Worm (Caenorhabditis elegans) whole organism, mixed stage, embryonic: ENCODE results near the gene kcnl-1.

Experiments
- ceh-39 ChIP-seq: fragments of 150-350 bp; optimal IDR thresholded peaks from 2 replicates; lab custom pipeline; 2014; ENCODE audit warnings: missing biosample characterization, missing genetic modification characterization
- ceh-83 ChIP-seq: fragments of 200-800 bp; sonication (Bioruptor generic); optimal IDR thresholded peaks from 2 replicates; lab custom pipeline; 2018; ENCODE audit warnings: mild to moderate bottlenecking, missing genetic modification characterization, missing compliant biosample characterization
- ces-1 ChIP-seq: fragments of 150-350 bp; optimal IDR thresholded peaks from 2 replicates; lab custom pipeline; 2014; ENCODE audit warnings: missing biosample characterization, missing genetic modification reagents, missing genetic modification characterization
- elt-1 ChIP-seq: sonication (generic microtip); optimal IDR thresholded peaks from 2 replicates; lab custom pipeline; 2017; ENCODE audit warnings: missing genetic modification characterization, mild to moderate bottlenecking, missing compliant biosample characterization, antibody characterized with exemption, moderate library complexity, borderline replicate concordance; ENCODE audit not compliant: insufficient read depth
- ham-2 ChIP-seq: fragments of 200-800 bp; sonication (Bioruptor generic); optimal IDR thresholded peaks from 2 replicates; lab custom pipeline; 2018; ENCODE audit warnings: mild to moderate bottlenecking, missing genetic modification characterization, missing compliant biosample characterization
- hlh-1 ChIP-seq: fragments of 150-350 bp; optimal IDR thresholded peaks from 2 replicates; lab custom pipeline; 2014; ENCODE audit warnings: missing biosample characterization, missing genetic modification reagents, missing genetic modification characterization
- mep-1 ChIP-seq: fragments of 150-350 bp; optimal IDR thresholded peaks from 2 replicates; lab custom pipeline; 2017; ENCODE audit warnings: missing biosample characterization, missing genetic modification reagents, missing genetic modification characterization, inconsistent platforms
- nhr-28 ChIP-seq: fragments of 150-350 bp; optimal IDR thresholded peaks from 2 replicates; lab custom pipeline; 2014; ENCODE audit warnings: missing biosample characterization, missing genetic modification characterization
- nhr-76 ChIP-seq: sonication (generic microtip); optimal IDR thresholded peaks from 2 replicates; lab custom pipeline; 2017; ENCODE audit warnings: missing biosample characterization, missing genetic modification characterization
- sem-2 ChIP-seq: fragments of 200-800 bp; sonication (Bioruptor generic); optimal IDR thresholded peaks from 2 replicates; lab custom pipeline; 2018; ENCODE audit warnings: mild to moderate bottlenecking, missing genetic modification characterization, missing compliant biosample characterization
- snpc-4 ChIP-seq: fragments of 150-350 bp; optimal IDR thresholded peaks from 2 replicates; lab custom pipeline; 2014; ENCODE audit warnings: missing biosample characterization, missing genetic modification characterization
- unc-39 ChIP-seq: fragments of 150-350 bp; optimal IDR thresholded peaks from 2 replicates; lab custom pipeline; 2014; ENCODE audit warnings: missing biosample characterization, missing genetic modification characterization
- zip-8 ChIP-seq: fragments of 150-350 bp; optimal IDR thresholded peaks from 2 replicates; lab custom pipeline; 2014; ENCODE audit warnings: missing biosample characterization, missing genetic modification characterization

kcnl-1 gene

ce11 chrV:19655151-19655550 lies 90.0 kb downstream of the kcnl-1 start, which contains the start of gene dmd-3:
TSS of gene dmd-3 (minus strand) at chrV:19655251.
- TF ChIP-seq hlh-1 (tag; lab: Kevin White, UChicago) (no peak), ces-1 (GFP tag; lab: Kevin White, UChicago) (no peak), elt-1 (tag; lab: Kevin White, UChicago) (no peak), nhr-76 (tag; lab: Kevin White, UChicago) (no peak), nhr-28 (tag; lab: Kevin White, UChicago) (no peak), unc-39 (tag; lab: Kevin White, UChicago) (no peak), ceh-83 (GFP tag; lab: Kevin White, UChicago) (no peak), ham-2 (GFP tag; lab: Kevin White, UChicago) (no peak), snpc-4 (tag; lab: Kevin White, UChicago) (no peak), mep-1 (tag; lab: Kevin White, UChicago) (no peak), zip-8 (tag; lab: Kevin White, UChicago) (no peak), ceh-39 (tag; lab: Kevin White, UChicago) (no peak), sem-2 (GFP tag; lab: Kevin White, UChicago) (no peak)
